Fruit fly (Drosophila melanogaster) whole organism, embryonic: ENCODE measurements around the gene WDR79.

Experiments
- Atf-2 ChIP-seq: fragments of 200-800 bp; sonication (Bioruptor generic); optimal IDR thresholded peaks from 2 replicates; lab custom pipeline; 2016; ENCODE audit warnings: missing biosample characterization, missing genetic modification characterization
- CG10147 ChIP-seq: fragments of 200-800 bp; sonication (Bioruptor generic); optimal IDR thresholded peaks from 2 replicates; lab custom pipeline; 2019; ENCODE audit warnings: missing biosample characterization, mild to moderate bottlenecking, missing genetic modification characterization, moderate library complexity
- CG12071 ChIP-seq: fragments of 200-800 bp; sonication (Bioruptor generic); optimal IDR thresholded peaks from 3 replicates; lab custom pipeline; 2018; ENCODE audit warnings: missing biosample characterization, mild to moderate bottlenecking, missing genetic modification characterization
- CG1233 ChIP-seq: fragments of 200-800 bp; sonication (Bioruptor generic); optimal IDR thresholded peaks from 4 replicates; lab custom pipeline; 2018; ENCODE audit warnings: missing biosample characterization, mild to moderate bottlenecking, missing genetic modification characterization
- CG17612 ChIP-seq: fragments of 200-800 bp; sonication (Bioruptor generic); IDR thresholded peaks from 2 replicates; pipeline ENCODE4 v1.3.6; 2022; ENCODE audit warnings: missing biosample characterization, missing genetic modification characterization
- CG17912 ChIP-seq: fragments of 200-800 bp; sonication (Bioruptor generic); optimal IDR thresholded peaks from 2 replicates; lab custom pipeline; 2018; ENCODE audit warnings: missing biosample characterization, mild to moderate bottlenecking, missing genetic modification characterization
- CG2712 ChIP-seq: fragments of 200-800 bp; optimal IDR thresholded peaks from 3 replicates; lab custom pipeline; 2019; ENCODE audit warnings: missing biosample characterization, mild to moderate bottlenecking, missing genetic modification characterization, moderate library complexity
- CG3163 ChIP-seq: fragments of 200-800 bp; sonication (Bioruptor generic); optimal IDR thresholded peaks from 3 replicates; lab custom pipeline; 2016; ENCODE audit warnings: missing biosample characterization, missing genetic modification characterization
- CG3726 ChIP-seq: fragments of 200-800 bp; sonication (Bioruptor generic); IDR thresholded peaks from 3 replicates; pipeline ENCODE4, ENCODE4 v1.3.6; 2022; ENCODE audit warnings: missing biosample characterization, missing genetic modification characterization
- CG7745 ChIP-seq: fragments of 200-800 bp; sonication (Bioruptor generic); optimal IDR thresholded peaks from 2 replicates; lab custom pipeline; 2018; ENCODE audit warnings: missing biosample characterization, mild to moderate bottlenecking, missing genetic modification characterization, moderate library complexity
- CG7987 ChIP-seq: fragments of 200-800 bp; sonication (Bioruptor generic); optimal IDR thresholded peaks from 2 replicates; lab custom pipeline; 2018; ENCODE audit warnings: missing biosample characterization, mild to moderate bottlenecking, missing genetic modification characterization, moderate library complexity
- CG8290 ChIP-seq, 3 experiments: fragments of 200-800 bp; sonication (Bioruptor generic); optimal IDR thresholded peaks; 2 replicates each; lab custom pipeline; 2016 to 2019; ENCODE audit warnings: missing biosample characterization in 3 of 3, missing genetic modification characterization in 3 of 3, mild to moderate bottlenecking in 2 of 3, moderate library complexity in 1 of 3
- CG9797 ChIP-seq: fragments of 200-800 bp; sonication (Bioruptor generic); optimal IDR thresholded peaks from 3 replicates; lab custom pipeline; 2018; ENCODE audit warnings: missing biosample characterization, mild to moderate bottlenecking, missing genetic modification characterization
- Ets97D ChIP-seq: fragments of 200-800 bp; sonication (Bioruptor generic); optimal IDR thresholded peaks from 3 replicates; lab custom pipeline; 2016; ENCODE audit warnings: missing biosample characterization, missing genetic modification characterization
- Hey ChIP-seq: fragments of 200-800 bp; sonication (Bioruptor generic); optimal IDR thresholded peaks from 3 replicates; lab custom pipeline; 2018; ENCODE audit warnings: missing biosample characterization, mild to moderate bottlenecking, missing genetic modification characterization
- HmgD ChIP-seq: fragments of 200-800 bp; sonication (Bioruptor generic); optimal IDR thresholded peaks from 3 replicates; lab custom pipeline; 2016; ENCODE audit warnings: missing biosample characterization, missing genetic modification characterization
- Jarid2 ChIP-seq: fragments of 200-800 bp; sonication (Bioruptor generic); optimal IDR thresholded peaks from 3 replicates; lab custom pipeline; 2017; ENCODE audit warnings: mild to moderate bottlenecking, missing biosample characterization, missing genetic modification reagents, missing genetic modification characterization
- Meics ChIP-seq: fragments of 200-800 bp; sonication (Bioruptor generic); optimal IDR thresholded peaks from 2 replicates; lab custom pipeline; 2017; ENCODE audit warnings: missing biosample characterization, mild to moderate bottlenecking, missing genetic modification characterization
- NfI ChIP-seq: fragments of 200-800 bp; sonication (Bioruptor generic); optimal IDR thresholded peaks from 3 replicates; lab custom pipeline; 2018; ENCODE audit warnings: missing biosample characterization, mild to moderate bottlenecking, missing genetic modification characterization, moderate library complexity
- Opbp ChIP-seq: fragments of 200-800 bp; sonication (Bioruptor generic); IDR thresholded peaks from 3 replicates; pipeline ENCODE4 v1.3.6; 2022; ENCODE audit warnings: missing biosample characterization, missing genetic modification characterization; ENCODE audit not compliant: partially characterized antibody
- Optix ChIP-seq: fragments of 200-800 bp; sonication (Bioruptor generic); IDR thresholded peaks from 3 replicates; pipeline ENCODE4 v1.3.6; 2022; ENCODE audit warnings: missing biosample characterization, missing genetic modification characterization
- Pdp1 ChIP-seq, 2 experiments: fragments of 200-800 bp; sonication (Bioruptor generic); optimal IDR thresholded peaks; 3 replicates each; lab custom pipeline; 2016; ENCODE audit warnings: missing biosample characterization in 2 of 2, missing genetic modification characterization in 2 of 2, mild to moderate bottlenecking in 1 of 2, moderate library complexity in 1 of 2
- Scr ChIP-seq: fragments of 200-800 bp; sonication (Bioruptor generic); IDR thresholded peaks from 2 replicates; pipeline ENCODE4 v1.3.6; 2022; ENCODE audit warnings: missing biosample characterization, missing genetic modification characterization; ENCODE audit not compliant: partially characterized antibody
- Sin3A ChIP-seq: fragments of >200 bp; optimal IDR thresholded peaks from 2 replicates; lab custom pipeline; 2018
- Sry-β ChIP-seq: fragments of 200-800 bp; sonication (Bioruptor generic); optimal IDR thresholded peaks from 2 replicates; lab custom pipeline; 2018; ENCODE audit warnings: missing biosample characterization, mild to moderate bottlenecking, missing genetic modification characterization, moderate library complexity
- Xbp1 ChIP-seq: fragments of 200-800 bp; sonication (Bioruptor generic); optimal IDR thresholded peaks from 3 replicates; lab custom pipeline; 2016; ENCODE audit warnings: missing biosample characterization, mild to moderate bottlenecking, missing genetic modification characterization
- br ChIP-seq: fragments of >200 bp; optimal IDR thresholded peaks from 2 replicates; lab custom pipeline; 2017
- caup ChIP-seq: fragments of 200-800 bp; sonication (Bioruptor generic); optimal IDR thresholded peaks from 3 replicates; lab custom pipeline; 2017; ENCODE audit warnings: missing biosample characterization, mild to moderate bottlenecking, missing genetic modification characterization, moderate library complexity; ENCODE audit not compliant: severe bottlenecking
- chn ChIP-seq: fragments of 200-800 bp; sonication (Bioruptor generic); optimal IDR thresholded peaks from 2 replicates; lab custom pipeline; 2016; ENCODE audit warnings: missing biosample characterization, missing genetic modification characterization
- crol ChIP-seq: fragments of 200-800 bp; sonication (Bioruptor generic); IDR thresholded peaks from 2 replicates; pipeline ENCODE4 v1.3.6; 2022; ENCODE audit warnings: missing biosample characterization, missing genetic modification characterization
- cwo ChIP-seq: fragments of 200-800 bp; sonication (Bioruptor generic); optimal IDR thresholded peaks from 3 replicates; lab custom pipeline; 2017; ENCODE audit warnings: missing biosample characterization, missing genetic modification characterization, mild to moderate bottlenecking, moderate library complexity, missing genetic modification reagents
- danr ChIP-seq: fragments of 200-800 bp; sonication (Bioruptor generic); IDR thresholded peaks from 2 replicates; pipeline ENCODE4 v1.3.6; 2022; ENCODE audit warnings: missing biosample characterization, missing genetic modification characterization
- dysf ChIP-seq: fragments of 200-800 bp; sonication (Bioruptor generic); IDR thresholded peaks from 3 replicates; pipeline ENCODE4 v1.3.6; 2022; ENCODE audit warnings: missing biosample characterization, missing genetic modification characterization
- kah ChIP-seq: fragments of 200-800 bp; sonication (Bioruptor generic); optimal IDR thresholded peaks from 2 replicates; lab custom pipeline; 2018; ENCODE audit warnings: missing biosample characterization, mild to moderate bottlenecking, missing genetic modification characterization
- kni ChIP-seq: fragments of 200-800 bp; sonication (Bioruptor generic); optimal IDR thresholded peaks from 3 replicates; lab custom pipeline; 2017; ENCODE audit warnings: mild to moderate bottlenecking, missing biosample characterization, missing genetic modification reagents, missing genetic modification characterization
- maf-S ChIP-seq: fragments of 200-800 bp; sonication (Bioruptor generic); optimal IDR thresholded peaks from 2 replicates; lab custom pipeline; 2016; ENCODE audit warnings: missing biosample characterization, missing genetic modification characterization
- mirr ChIP-seq: fragments of 200-800 bp; sonication (Bioruptor generic); optimal IDR thresholded peaks from 3 replicates; lab custom pipeline; 2018; ENCODE audit warnings: missing biosample characterization, mild to moderate bottlenecking, missing genetic modification characterization
- onecut ChIP-seq: fragments of 200-800 bp; sonication (Bioruptor generic); IDR thresholded peaks from 2 replicates; pipeline ENCODE4 v1.3.6; 2022; ENCODE audit warnings: missing biosample characterization, missing genetic modification characterization
- prd ChIP-seq, 3 experiments: fragments of >200 bp in 2 of 3; fragments of 200-800 bp in 1 of 3; sonication (Bioruptor generic) in 1 of 3; optimal IDR thresholded peaks in 2 of 3; IDR thresholded peaks in 1 of 3; 2 replicates in 2 of 3; 3 replicates in 1 of 3; pipeline versions ENCODE4 v1.3.6 to Lab custom; 2017 to 2022; ENCODE audit warnings: missing biosample characterization in 1 of 3, missing genetic modification characterization in 1 of 3
- pum ChIP-seq: fragments of 200-800 bp; sonication (Bioruptor generic); optimal IDR thresholded peaks from 2 replicates; lab custom pipeline; 2016; ENCODE audit warnings: missing biosample characterization, missing genetic modification characterization
- sens ChIP-seq: fragments of 200-800 bp; sonication (Bioruptor generic); peaks from one replicate; lab custom pipeline; 2016; ENCODE audit warnings: missing biosample characterization, missing genetic modification characterization
- shn ChIP-seq: fragments of 200-800 bp; sonication (Bioruptor generic); optimal IDR thresholded peaks from 3 replicates; lab custom pipeline; 2016; ENCODE audit warnings: missing biosample characterization, missing genetic modification characterization
- tap ChIP-seq: fragments of 200-800 bp; optimal IDR thresholded peaks from 3 replicates; lab custom pipeline; 2019; ENCODE audit warnings: missing biosample characterization, mild to moderate bottlenecking, missing genetic modification characterization, moderate library complexity
- ttk ChIP-seq: fragments of 200-800 bp; sonication (Bioruptor generic); IDR thresholded peaks from 2 replicates; pipeline ENCODE4 v2.1.2; 2022; ENCODE audit warnings: missing biosample characterization, missing genetic modification characterization
- vvl ChIP-seq: fragments of 200-800 bp; sonication (Bioruptor generic); IDR thresholded peaks from 2 replicates; pipeline ENCODE4 v1.3.6; 2022; ENCODE audit warnings: missing biosample characterization, missing genetic modification characterization
- wdn ChIP-seq: fragments of 200-800 bp; sonication (Bioruptor generic); IDR thresholded peaks from 2 replicates; pipeline ENCODE4 v1.3.6; 2022; ENCODE audit warnings: missing biosample characterization, missing genetic modification characterization
- wor ChIP-seq: fragments of 200-800 bp; sonication (Bioruptor generic); IDR thresholded peaks from 2 replicates; pipeline ENCODE4 v1.3.6; 2022; ENCODE audit warnings: missing biosample characterization, missing genetic modification characterization
- yki ChIP-seq: fragments of >200 bp; optimal IDR thresholded peaks from 3 replicates; lab custom pipeline; 2018
- zf30C ChIP-seq: fragments of 200-800 bp; sonication (Bioruptor generic); optimal IDR thresholded peaks from 3 replicates; lab custom pipeline; 2018; ENCODE audit warnings: missing biosample characterization, mild to moderate bottlenecking, missing genetic modification characterization

WDR79 gene

DNA sequence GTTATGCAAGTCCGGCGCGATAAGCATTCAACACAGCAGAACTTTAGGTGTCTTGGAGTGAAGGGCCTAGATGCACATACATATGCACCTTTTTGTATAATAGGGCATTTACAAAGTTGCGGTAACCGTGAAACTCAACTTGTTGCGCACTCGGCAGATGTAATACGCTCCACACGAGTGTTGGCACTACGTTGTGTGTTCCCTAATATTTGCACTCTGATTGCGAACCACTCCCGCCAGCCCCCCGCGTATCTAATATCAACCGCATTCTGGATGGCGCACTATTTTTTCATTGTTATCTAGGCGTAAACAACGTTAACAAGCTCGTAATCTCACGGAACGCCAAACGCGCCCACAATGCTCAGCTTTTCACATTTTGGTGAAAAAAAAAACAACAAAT lies 47.2 kb downstream of the WDR79 start (continued):
- TF ChIP-seq br (lab: Kevin White, UChicago): no peak
- 0 out of 2 replicates have a peak, but pooled peaks have one; percentile 9 for TF ChIP-seq crol
- TF ChIP-seq Meics (GFP tag; lab: Kevin White, UChicago): peak; percentile 18
- no peak for TF ChIP-seq ttk (GFP tag; lab: Robert Waterston, UW)
- TF ChIP-seq cwo (GFP tag; lab: Kevin White, UChicago): peak; percentile 18
- TF ChIP-seq zf30C (GFP tag; lab: Kevin White, UChicago): no peak
- TF ChIP-seq CG8290 (GFP tag; optimal IDR thresholded peaks at IDR 0.05; lab: Kevin White, UChicago): no peak
- TF ChIP-seq CG8290 (tag; optimal IDR thresholded peaks at IDR 0.05; lab: Kevin White, UChicago): peak in 1 of 2 experiments; percentile 38
- TF ChIP-seq CG17912 (GFP tag; lab: Kevin White, UChicago): no peak
- TF ChIP-seq mirr (GFP tag; lab: Kevin White, UChicago): peak; percentile 6
- TF ChIP-seq caup (GFP tag; lab: Kevin White, UChicago): peak; percentile 41
- no peak for TF ChIP-seq kni (GFP tag; lab: Kevin White, UChicago)
- no peak for TF ChIP-seq chn (GFP tag; lab: Kevin White, UChicago)

DNA sequence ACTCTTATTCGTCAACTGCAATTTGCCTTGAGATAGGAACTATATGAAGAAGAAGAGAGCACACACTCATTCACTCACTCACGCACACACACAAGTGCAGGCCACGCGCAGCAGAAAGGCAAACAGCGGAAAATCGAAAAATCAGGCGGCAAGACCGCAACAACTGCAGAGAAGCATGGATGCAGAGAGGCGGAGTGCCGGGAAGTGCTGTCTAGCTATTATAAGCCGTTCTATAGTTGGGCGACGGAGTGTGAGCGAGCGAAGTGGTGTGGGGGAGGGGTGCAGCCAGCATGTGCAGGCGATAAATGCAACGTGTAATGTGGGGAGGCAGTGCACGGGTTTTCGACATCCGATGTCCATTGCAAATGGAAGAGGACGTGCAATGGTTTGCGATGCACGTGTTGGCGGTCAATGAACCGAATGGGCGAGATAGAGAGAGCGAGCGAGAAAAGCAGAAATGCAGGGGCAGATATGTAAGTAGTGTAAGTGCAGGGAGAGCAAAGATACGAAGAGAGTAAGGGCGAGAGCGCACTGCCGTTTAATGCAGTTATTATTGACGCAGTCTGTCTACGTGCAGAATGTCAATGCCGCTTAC lies 48.7 kb downstream of the WDR79 start:
- TF ChIP-seq CG3163 (GFP tag; lab: Kevin White, UChicago): peak; percentile 3
- no peak for TF ChIP-seq wor (GFP tag; lab: Robert Waterston, UW)
- TF ChIP-seq CG7987 (GFP tag; lab: Kevin White, UChicago): peak; percentile 69
- no peak for TF ChIP-seq CG1233 (GFP tag; lab: Kevin White, UChicago)
- no peak for TF ChIP-seq CG10147
- TF ChIP-seq maf-S (GFP tag; lab: Kevin White, UChicago): no peak
- TF ChIP-seq Pdp1 (GFP tag; optimal IDR thresholded peaks at IDR 0.05; lab: Kevin White, UChicago): peak in 1 of 2 experiments; percentile 47
- TF ChIP-seq Xbp1 (GFP tag; lab: Kevin White, UChicago): peak; percentile 14
- peak; percentile 78 for TF ChIP-seq sens
- no peak for TF ChIP-seq danr
- peak; percentile 67 for TF ChIP-seq Hey (tag; lab: Kevin White, UChicago)
- peak; percentile 12 for TF ChIP-seq yki (lab: Kevin White, UChicago)
- TF ChIP-seq CG2712: peak; percentile 17
- peak; percentile 46 for TF ChIP-seq kah
- no peak for TF ChIP-seq Sin3A (lab: Kevin White, UChicago)
- TF ChIP-seq pum (GFP tag; lab: Kevin White, UChicago): no peak
- TF ChIP-seq vvl (GFP tag; lab: Robert Waterston, UW): peak; percentile 50; the same call in 1 of the 2 replicates
- no peak for TF ChIP-seq NfI (GFP tag; lab: Kevin White, UChicago)
- no peak for TF ChIP-seq CG12071 (GFP tag; lab: Kevin White, UChicago)
- TF ChIP-seq CG17612: no peak
- peak; percentile 60 for TF ChIP-seq CG7745 (tag; lab: Kevin White, UChicago)
- TF ChIP-seq tap (tag; lab: Kevin White, UChicago): no peak
- TF ChIP-seq Atf-2 (GFP tag; lab: Kevin White, UChicago): no peak
- no peak for TF ChIP-seq CG9797 (GFP tag; lab: Kevin White, UChicago)
- TF ChIP-seq Scr (GFP tag; lab: Robert Waterston, UW): 0 out of 2 replicates have a peak, but pooled peaks have one; percentile 27
- peak; percentile 64; the same call in 1 of the 3 replicates for TF ChIP-seq Opbp (GFP tag; lab: Robert Waterston, UW)
- no peak for TF ChIP-seq CG3726 (GFP tag; lab: Robert Waterston, UW)
- TF ChIP-seq wdn (GFP tag; lab: Robert Waterston, UW): no peak
- no peak for TF ChIP-seq dysf (GFP tag; lab: Robert Waterston, UW)
- no peak for TF ChIP-seq Sry-β
- TF ChIP-seq shn (GFP tag; lab: Kevin White, UChicago): no peak
- TF ChIP-seq Ets97D (GFP tag; lab: Kevin White, UChicago): peak; percentile 6
- no peak for TF ChIP-seq prd (optimal IDR thresholded peaks at IDR 0.05; lab: Kevin White, UChicago)
- TF ChIP-seq prd (GFP tag; IDR thresholded peaks at IDR 0.05; lab: Robert Waterston, UW): peak; percentile 18; the same call in 1 of the 3 replicates
- TF ChIP-seq Optix (GFP tag; lab: Robert Waterston, UW): no peak
- no peak for TF ChIP-seq onecut (GFP tag; lab: Robert Waterston, UW)
- peak; percentile 58 for TF ChIP-seq HmgD (GFP tag; lab: Kevin White, UChicago)
- peak; percentile 28 for TF ChIP-seq Jarid2
